Fruit fly (Drosophila melanogaster) whole organism, embryonic: ENCODE results near the gene CG2681.
A peak's percentile ranks its signal among the peaks of the same experiment; 100 is the strongest.

ENCODE experiments used
- CG12104 ChIP-seq: fragments of 200-800 bp; sonication (Bioruptor generic); optimal IDR thresholded peaks from 3 replicates; lab custom pipeline; 2016; ENCODE audit warnings: missing biosample characterization, missing genetic modification characterization
- CG12219 ChIP-seq: fragments of 200-800 bp; sonication (Bioruptor generic); optimal IDR thresholded peaks from 3 replicates; lab custom pipeline; 2018; ENCODE audit warnings: missing biosample characterization, mild to moderate bottlenecking, missing genetic modification characterization
- CG13123 ChIP-seq: fragments of 200-800 bp; sonication (Bioruptor generic); optimal IDR thresholded peaks from 2 replicates; lab custom pipeline; 2016; ENCODE audit warnings: missing biosample characterization, missing genetic modification characterization
- CG13287 ChIP-seq: fragments of 200-800 bp; sonication (Bioruptor generic); IDR thresholded peaks from 2 replicates; pipeline ENCODE4 v1.3.6; 2022; ENCODE audit warnings: missing biosample characterization, missing genetic modification characterization; ENCODE audit not compliant: partially characterized antibody
- CG15269 ChIP-seq: fragments of 200-800 bp; sonication (Bioruptor generic); optimal IDR thresholded peaks from 2 replicates; lab custom pipeline; 2018; ENCODE audit warnings: missing biosample characterization, mild to moderate bottlenecking, missing genetic modification characterization, moderate library complexity
- CG17912 ChIP-seq: fragments of 200-800 bp; sonication (Bioruptor generic); optimal IDR thresholded peaks from 2 replicates; lab custom pipeline; 2018; ENCODE audit warnings: missing biosample characterization, mild to moderate bottlenecking, missing genetic modification characterization
- CG18619 ChIP-seq: fragments of 200-800 bp; sonication (Bioruptor generic); optimal IDR thresholded peaks from 3 replicates; lab custom pipeline; 2017; ENCODE audit warnings: missing biosample characterization, mild to moderate bottlenecking, missing genetic modification characterization
- CG3065 ChIP-seq: fragments of 200-800 bp; sonication (Bioruptor generic); optimal IDR thresholded peaks from 2 replicates; lab custom pipeline; 2016; ENCODE audit warnings: missing biosample characterization, missing genetic modification characterization
- CG3995 ChIP-seq: fragments of 200-800 bp; sonication (Bioruptor generic); optimal IDR thresholded peaks from 3 replicates; lab custom pipeline; 2016; ENCODE audit warnings: missing biosample characterization, missing genetic modification characterization
- CG4360 ChIP-seq: fragments of 200-800 bp; sonication (Bioruptor generic); IDR thresholded peaks from 2 replicates; pipeline ENCODE4 v1.3.6; 2022; ENCODE audit warnings: missing biosample characterization, missing genetic modification characterization
- CG4424 ChIP-seq: fragments of 200-800 bp; sonication (Bioruptor generic); optimal IDR thresholded peaks from 3 replicates; lab custom pipeline; 2016; ENCODE audit warnings: missing biosample characterization, missing genetic modification characterization
- CG4854 ChIP-seq: fragments of 200-800 bp; sonication (Bioruptor generic); optimal IDR thresholded peaks from 2 replicates; lab custom pipeline; 2016; ENCODE audit warnings: missing biosample characterization, missing genetic modification characterization, inconsistent platforms
- CG6689 ChIP-seq: fragments of 200-800 bp; sonication (Bioruptor generic); IDR thresholded peaks from 2 replicates; pipeline ENCODE4 v1.3.6; 2022; ENCODE audit warnings: missing biosample characterization, missing genetic modification characterization
- CG9727 ChIP-seq: fragments of 200-800 bp; sonication (Bioruptor generic); optimal IDR thresholded peaks from 3 replicates; lab custom pipeline; 2017; ENCODE audit warnings: missing biosample characterization, mild to moderate bottlenecking, missing genetic modification characterization
- Dbx ChIP-seq: fragments of 200-800 bp; sonication (Bioruptor generic); IDR thresholded peaks from 3 replicates; pipeline ENCODE4 v1.3.6; 2022; ENCODE audit warnings: missing biosample characterization, missing genetic modification characterization
- E2f1 ChIP-seq: fragments of 200-800 bp; sonication (Bioruptor generic); IDR thresholded peaks from 2 replicates; pipeline ENCODE4 v1.3.6; 2022; ENCODE audit warnings: missing biosample characterization, missing genetic modification characterization
- Eip74EF ChIP-seq, 2 experiments: fragments of 200-800 bp in 1 of 2; fragments of >200 bp in 1 of 2; sonication (Bioruptor generic) in 1 of 2; optimal IDR thresholded peaks; 2 replicates each; lab custom pipeline; 2017 to 2019; ENCODE audit warnings: missing biosample characterization in 2 of 2, missing genetic modification characterization in 2 of 2, mild to moderate bottlenecking in 1 of 2, moderate library complexity in 1 of 2
- Fer1 ChIP-seq: fragments of 200-800 bp; sonication (Bioruptor generic); optimal IDR thresholded peaks from 2 replicates; lab custom pipeline; 2017; ENCODE audit warnings: missing biosample characterization, mild to moderate bottlenecking, missing genetic modification characterization
- Hey ChIP-seq: fragments of 200-800 bp; sonication (Bioruptor generic); optimal IDR thresholded peaks from 3 replicates; lab custom pipeline; 2018; ENCODE audit warnings: missing biosample characterization, mild to moderate bottlenecking, missing genetic modification characterization
- Hmr ChIP-seq: fragments of 200-800 bp; sonication (Bioruptor generic); optimal IDR thresholded peaks from 3 replicates; lab custom pipeline; 2017; ENCODE audit warnings: mild to moderate bottlenecking, missing biosample characterization, missing genetic modification reagents, missing genetic modification characterization
- Hr3 ChIP-seq: fragments of 200-800 bp; sonication (Bioruptor generic); optimal IDR thresholded peaks from 3 replicates; lab custom pipeline; 2016; ENCODE audit warnings: missing biosample characterization, missing genetic modification characterization
- Mad ChIP-seq: fragments of 200-800 bp; sonication (Bioruptor generic); optimal IDR thresholded peaks from 2 replicates; lab custom pipeline; 2016; ENCODE audit warnings: missing biosample characterization, missing genetic modification characterization
- Mes4 ChIP-seq: fragments of 200-800 bp; sonication (Bioruptor generic); optimal IDR thresholded peaks from 2 replicates; lab custom pipeline; 2016; ENCODE audit warnings: missing biosample characterization, missing genetic modification characterization
- Mrtf ChIP-seq: fragments of 200-800 bp; sonication (Bioruptor generic); IDR thresholded peaks from 3 replicates; pipeline ENCODE4 v1.3.6; 2022; ENCODE audit warnings: missing biosample characterization, missing genetic modification characterization
- Nf-YB ChIP-seq: fragments of 200-800 bp; sonication (Bioruptor generic); optimal IDR thresholded peaks from 3 replicates; lab custom pipeline; 2019; ENCODE audit warnings: missing biosample characterization, mild to moderate bottlenecking, missing genetic modification characterization, moderate library complexity
- Side ChIP-seq: fragments of 200-800 bp; sonication (Bioruptor generic); optimal IDR thresholded peaks from 2 replicates; lab custom pipeline; 2016; ENCODE audit warnings: missing biosample characterization, missing genetic modification characterization
- ase ChIP-seq: fragments of 200-800 bp; sonication (Bioruptor generic); IDR thresholded peaks from 3 replicates; pipeline ENCODE4 v1.3.6; 2022; ENCODE audit warnings: missing biosample characterization, missing genetic modification characterization
- caup ChIP-seq: fragments of 200-800 bp; sonication (Bioruptor generic); optimal IDR thresholded peaks from 3 replicates; lab custom pipeline; 2017; ENCODE audit warnings: missing biosample characterization, mild to moderate bottlenecking, missing genetic modification characterization, moderate library complexity; ENCODE audit not compliant: severe bottlenecking
- corto ChIP-seq: fragments of 200-800 bp; sonication (Bioruptor generic); optimal IDR thresholded peaks from 2 replicates; lab custom pipeline; 2016; ENCODE audit warnings: missing biosample characterization, mild to moderate bottlenecking, missing genetic modification characterization, moderate library complexity
- ems ChIP-seq: fragments of 200-800 bp; sonication (Bioruptor generic); optimal IDR thresholded peaks from 3 replicates; lab custom pipeline; 2016; ENCODE audit warnings: missing biosample characterization, missing genetic modification characterization
- gce ChIP-seq: fragments of 200-800 bp; sonication (Bioruptor generic); IDR thresholded peaks from 3 replicates; pipeline ENCODE4 v1.3.6; 2022; ENCODE audit warnings: missing biosample characterization, missing genetic modification characterization
- gfzf ChIP-seq: fragments of 200-800 bp; sonication (Bioruptor generic); optimal IDR thresholded peaks from 2 replicates; lab custom pipeline; 2016; ENCODE audit warnings: missing biosample characterization, mild to moderate bottlenecking, missing genetic modification characterization, moderate library complexity
- gro ChIP-seq: fragments of 200-800 bp; sonication (Bioruptor generic); optimal IDR thresholded peaks from 2 replicates; lab custom pipeline; 2016; ENCODE audit warnings: missing biosample characterization, missing genetic modification characterization
- gsb ChIP-seq: fragments of 200-800 bp; sonication (Bioruptor generic); IDR thresholded peaks from 2 replicates; pipeline ENCODE4 v1.3.6; 2022; ENCODE audit warnings: missing biosample characterization, missing genetic modification characterization
- hb ChIP-seq: fragments of 200-800 bp; sonication (Bioruptor generic); IDR thresholded peaks from 3 replicates; pipeline ENCODE4 v1.3.6; 2022; ENCODE audit warnings: missing biosample characterization, missing genetic modification characterization; ENCODE audit not compliant: partially characterized antibody
- hkb ChIP-seq, 2 experiments: fragments of 200-800 bp in 1 of 2; fragments of >200 bp in 1 of 2; sonication (Bioruptor generic) in 1 of 2; IDR thresholded peaks in 1 of 2; optimal IDR thresholded peaks in 1 of 2; 2 replicates each; pipeline versions ENCODE4 v1.3.6 to Lab custom; 2017 to 2022; ENCODE audit warnings: missing biosample characterization in 1 of 2, missing genetic modification characterization in 1 of 2
- lbe ChIP-seq: fragments of 200-800 bp; sonication (Bioruptor generic); optimal IDR thresholded peaks from 2 replicates; lab custom pipeline; 2016; ENCODE audit warnings: missing biosample characterization, mild to moderate bottlenecking, missing genetic modification characterization
- nmo ChIP-seq: fragments of 200-800 bp; sonication (Bioruptor generic); optimal IDR thresholded peaks from 2 replicates; lab custom pipeline; 2018; ENCODE audit warnings: missing biosample characterization, mild to moderate bottlenecking, missing genetic modification characterization, moderate library complexity
- oc ChIP-seq: fragments of 200-800 bp; sonication (Bioruptor generic); optimal IDR thresholded peaks from 2 replicates; lab custom pipeline; 2018; ENCODE audit warnings: missing biosample characterization, mild to moderate bottlenecking, missing genetic modification characterization, moderate library complexity
- odd ChIP-seq: fragments of 200-800 bp; sonication (Bioruptor generic); optimal IDR thresholded peaks from 2 replicates; lab custom pipeline; 2017; ENCODE audit warnings: missing biosample characterization, mild to moderate bottlenecking, missing genetic modification characterization
- onecut ChIP-seq: fragments of 200-800 bp; sonication (Bioruptor generic); IDR thresholded peaks from 2 replicates; pipeline ENCODE4 v1.3.6; 2022; ENCODE audit warnings: missing biosample characterization, missing genetic modification characterization
- org-1 ChIP-seq: fragments of 200-800 bp; sonication (Bioruptor generic); optimal IDR thresholded peaks from 2 replicates; lab custom pipeline; 2017; ENCODE audit warnings: missing biosample characterization, missing genetic modification characterization
- otp ChIP-seq: fragments of 200-800 bp; sonication (Bioruptor generic); IDR thresholded peaks from 3 replicates; pipeline ENCODE4, ENCODE4 v1.3.6; 2022; ENCODE audit warnings: missing biosample characterization, missing genetic modification characterization
- pho ChIP-seq: fragments of 200-800 bp; sonication (Bioruptor generic); optimal IDR thresholded peaks from 2 replicates; lab custom pipeline; 2016; ENCODE audit warnings: missing biosample characterization, missing genetic modification characterization
- sens-2 ChIP-seq: fragments of 200-800 bp; sonication (Bioruptor generic); IDR thresholded peaks from 2 replicates; pipeline ENCODE4 v1.3.6; 2022; ENCODE audit warnings: missing biosample characterization, missing genetic modification characterization
- slp2 ChIP-seq: fragments of 200-800 bp; sonication (Bioruptor generic); optimal IDR thresholded peaks from 2 replicates; lab custom pipeline; 2016; ENCODE audit warnings: missing biosample characterization, missing genetic modification characterization
- ssp ChIP-seq: fragments of 200-800 bp; sonication (Bioruptor generic); IDR thresholded peaks from 2 replicates; pipeline ENCODE4 v1.3.6; 2022; ENCODE audit warnings: missing biosample characterization, missing genetic modification characterization
- sug ChIP-seq: fragments of 200-800 bp; optimal IDR thresholded peaks from 2 replicates; lab custom pipeline; 2019; ENCODE audit warnings: missing biosample characterization, mild to moderate bottlenecking, missing genetic modification characterization, moderate library complexity
- trh ChIP-seq: fragments of 200-800 bp; sonication (Bioruptor generic); optimal IDR thresholded peaks from 2 replicates; lab custom pipeline; 2016; ENCODE audit warnings: missing biosample characterization, missing genetic modification characterization
- wek ChIP-seq: fragments of 200-800 bp; sonication (Bioruptor generic); optimal IDR thresholded peaks from 3 replicates; lab custom pipeline; 2018; ENCODE audit warnings: missing biosample characterization, mild to moderate bottlenecking, missing genetic modification characterization, moderate library complexity

Gene CG2681

DNA sequence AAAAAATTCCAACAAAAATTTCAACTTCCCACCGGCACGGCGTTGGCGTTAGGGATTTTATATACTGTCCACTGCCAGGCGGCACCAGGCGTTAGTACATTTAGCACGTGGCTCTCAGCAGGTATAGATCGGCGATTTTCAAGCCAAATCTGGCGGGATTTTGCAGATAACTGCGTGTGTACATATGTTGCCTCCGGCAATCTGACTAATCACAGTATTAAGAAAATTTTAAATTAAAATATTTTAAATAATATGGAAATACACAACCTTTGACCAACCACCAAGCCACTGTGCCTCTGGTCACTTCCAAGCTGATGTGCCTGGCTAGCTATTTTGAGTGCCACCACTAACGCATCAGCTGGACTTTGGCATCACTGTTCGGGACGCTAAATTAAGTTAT lies 23.6 kb downstream of the CG2681 start, which contains the start of the genes ttm50 and CG2712 (continued):
- no peak for TF ChIP-seq gro
- TF ChIP-seq Eip74EF (GFP tag; optimal IDR thresholded peaks at IDR 0.05; lab: Kevin White, UChicago), result no peak
- no peak for TF ChIP-seq org-1 (GFP tag; lab: Kevin White, UChicago)
- no peak for TF ChIP-seq CG4360 (GFP tag; lab: Robert Waterston, UW)
- peak; percentile 70 for TF ChIP-seq CG9727 (GFP tag; lab: Kevin White, UChicago)
- TF ChIP-seq CG4424 (GFP tag; lab: Kevin White, UChicago), result peak; percentile 63
- TF ChIP-seq sens-2 (GFP tag; lab: Robert Waterston, UW), result no peak
- no peak for TF ChIP-seq CG18619 (GFP tag; lab: Kevin White, UChicago)
- no peak for TF ChIP-seq CG13123
- TF ChIP-seq Fer1, result peak; percentile 64
- no peak for TF ChIP-seq hkb (optimal IDR thresholded peaks at IDR 0.05; lab: Kevin White, UChicago)
- TF ChIP-seq hkb (GFP tag; IDR thresholded peaks at IDR 0.05; lab: Robert Waterston, UW), result no peak
- no peak for TF ChIP-seq Mad (GFP tag; lab: Kevin White, UChicago)
- TF ChIP-seq trh (GFP tag; lab: Kevin White, UChicago), result peak; percentile 21
- peak; percentile 84 for TF ChIP-seq nmo (GFP tag; lab: Kevin White, UChicago)
- no peak; the same call in 1 of the 2 replicates for TF ChIP-seq gsb
- peak; percentile 51 for TF ChIP-seq caup (GFP tag; lab: Kevin White, UChicago)
- no peak for TF ChIP-seq Hey (tag; lab: Kevin White, UChicago)
- TF ChIP-seq CG17912 (GFP tag; lab: Kevin White, UChicago), result no peak
- peak; percentile 79 for TF ChIP-seq sug (tag; lab: Kevin White, UChicago)
- TF ChIP-seq gce, result no peak
- no peak for TF ChIP-seq Side
- no peak for TF ChIP-seq slp2 (GFP tag; lab: Kevin White, UChicago)
- TF ChIP-seq Nf-YB (GFP tag; lab: Kevin White, UChicago), result peak; percentile 38
- peak; percentile 74 for TF ChIP-seq gfzf (GFP tag; lab: Kevin White, UChicago)
- TF ChIP-seq Mes4 (GFP tag; lab: Kevin White, UChicago), result no peak
- no peak for TF ChIP-seq ems (GFP tag; lab: Kevin White, UChicago)
- 0 out of 3 replicates have a peak, but pooled peaks have one; percentile 32 for TF ChIP-seq ase (GFP tag; lab: Robert Waterston, UW)
- 0 out of 3 replicates have a peak, but pooled peaks have one; percentile 34 for TF ChIP-seq otp (GFP tag; lab: Robert Waterston, UW)
- TF ChIP-seq hb (GFP tag; lab: Robert Waterston, UW), result no peak
- TF ChIP-seq CG4854, result no peak
- peak; percentile 57; the same call in 1 of the 2 replicates for TF ChIP-seq ssp (GFP tag; lab: Robert Waterston, UW)
- TF ChIP-seq CG3995 (GFP tag; lab: Kevin White, UChicago), result peak; percentile 55
- no peak for TF ChIP-seq onecut (GFP tag; lab: Robert Waterston, UW)
- no peak for TF ChIP-seq CG12219 (GFP tag; lab: Kevin White, UChicago)
- TF ChIP-seq CG12104 (GFP tag; lab: Kevin White, UChicago), result peak; percentile 40
- no peak for TF ChIP-seq pho (GFP tag; lab: Kevin White, UChicago)
- TF ChIP-seq odd, result no peak
- TF ChIP-seq CG15269 (tag; lab: Kevin White, UChicago), result no peak
- peak; percentile 13 for TF ChIP-seq lbe (GFP tag; lab: Kevin White, UChicago)
- TF ChIP-seq Hmr, result no peak
- peak; percentile 33; the same call in 1 of the 2 replicates for TF ChIP-seq E2f1 (GFP tag; lab: Robert Waterston, UW)
- no peak for TF ChIP-seq CG13287 (GFP tag; lab: Robert Waterston, UW)
- peak; percentile 53; the same call in 1 of the 3 replicates for TF ChIP-seq Mrtf
- TF ChIP-seq Dbx (GFP tag; lab: Robert Waterston, UW), result 0 out of 3 replicates have a peak, but pooled peaks have one; percentile 47
- TF ChIP-seq CG3065, result no peak
- no peak for TF ChIP-seq oc (tag; lab: Kevin White, UChicago)
- TF ChIP-seq corto (GFP tag; lab: Kevin White, UChicago), result no peak
- TF ChIP-seq CG6689, result peak; percentile 67
- TF ChIP-seq wek (GFP tag; lab: Kevin White, UChicago), result no peak
- TF ChIP-seq Hr3 (GFP tag; lab: Kevin White, UChicago), result peak; percentile 54
